Fruit fly (Drosophila melanogaster) whole organism, adult: Measurements from ENCODE around the gene Pde1c.
A peak's percentile ranks its signal among the peaks of the same experiment; 100 is the strongest.

Source experiments
- CG11617 ChIP-seq: fragments of 200-800 bp; sonication (Bioruptor generic); optimal IDR thresholded peaks from 2 replicates; lab custom pipeline; 2017; ENCODE audit warnings: mild to moderate bottlenecking, missing biosample characterization, missing genetic modification reagents, missing genetic modification characterization
- CG12768 ChIP-seq: fragments of 200-800 bp; sonication (Bioruptor generic); optimal IDR thresholded peaks from 2 replicates; lab custom pipeline; 2017; ENCODE audit warnings: missing biosample characterization, missing genetic modification characterization, mild to moderate bottlenecking, moderate library complexity, missing genetic modification reagents
- CG14711 ChIP-seq: fragments of 200-800 bp; sonication (Bioruptor generic); optimal IDR thresholded peaks from 2 replicates; lab custom pipeline; 2018; ENCODE audit warnings: missing biosample characterization, mild to moderate bottlenecking, missing genetic modification characterization, moderate library complexity
- CG1620 ChIP-seq: fragments of 200-800 bp; sonication (Bioruptor generic); optimal IDR thresholded peaks from 2 replicates; lab custom pipeline; 2016; ENCODE audit warnings: missing biosample characterization, missing genetic modification characterization
- CG33017 ChIP-seq: fragments of 200-800 bp; sonication (Bioruptor generic); optimal IDR thresholded peaks from 2 replicates; lab custom pipeline; 2018; ENCODE audit warnings: missing biosample characterization, mild to moderate bottlenecking, missing genetic modification characterization, moderate library complexity
- CG5204 ChIP-seq: fragments of 200-800 bp; sonication (Bioruptor generic); optimal IDR thresholded peaks from 2 replicates; lab custom pipeline; 2016; ENCODE audit warnings: missing biosample characterization, missing genetic modification characterization
- CG7045 ChIP-seq: fragments of 200-800 bp; sonication (Bioruptor generic); optimal IDR thresholded peaks from 2 replicates; lab custom pipeline; 2017; ENCODE audit warnings: missing biosample characterization, mild to moderate bottlenecking, missing genetic modification characterization
- CG7101 ChIP-seq: fragments of 200-800 bp; sonication (Bioruptor generic); optimal IDR thresholded peaks from 2 replicates; lab custom pipeline; 2018; ENCODE audit warnings: missing biosample characterization, mild to moderate bottlenecking, missing genetic modification characterization, moderate library complexity
- Clk ChIP-seq: fragments of 200-800 bp; sonication (Bioruptor generic); optimal IDR thresholded peaks from 2 replicates; lab custom pipeline; 2017; ENCODE audit warnings: missing biosample characterization, missing genetic modification characterization
- Crg-1 ChIP-seq: fragments of 200-800 bp; sonication (Bioruptor generic); optimal IDR thresholded peaks from 2 replicates; lab custom pipeline; 2016; ENCODE audit warnings: missing biosample characterization, missing genetic modification characterization
- Hr96 ChIP-seq: fragments of 200-800 bp; sonication (Bioruptor generic); optimal IDR thresholded peaks from 2 replicates; lab custom pipeline; 2016; ENCODE audit warnings: missing biosample characterization, missing genetic modification characterization
- Mnt ChIP-seq: fragments of 200-800 bp; sonication (Bioruptor generic); optimal IDR thresholded peaks from 2 replicates; lab custom pipeline; 2016; ENCODE audit warnings: missing biosample characterization, mild to moderate bottlenecking, missing genetic modification characterization
- bab1 ChIP-seq: fragments of 200-800 bp; sonication (Bioruptor generic); optimal IDR thresholded peaks from 3 replicates; lab custom pipeline; 2019; ENCODE audit warnings: missing biosample characterization, mild to moderate bottlenecking, missing genetic modification characterization, moderate library complexity
- cic ChIP-seq: fragments of 200-800 bp; sonication (Bioruptor generic); optimal IDR thresholded peaks from 2 replicates; lab custom pipeline; 2017; ENCODE audit warnings: missing biosample characterization, mild to moderate bottlenecking, missing genetic modification characterization, moderate library complexity
- cnc ChIP-seq, 2 experiments: fragments of >200 bp; optimal IDR thresholded peaks; 2 replicates each; lab custom pipeline; 2017
- kay ChIP-seq: fragments of 200-800 bp; sonication (Bioruptor generic); peaks from one replicate; lab custom pipeline; 2016; ENCODE audit warnings: missing biosample characterization, missing genetic modification characterization, borderline replicate concordance
- ovo ChIP-seq: fragments of 200-800 bp; sonication (Bioruptor generic); optimal IDR thresholded peaks from 2 replicates; lab custom pipeline; 2016; ENCODE audit warnings: missing biosample characterization, missing genetic modification characterization
- pad ChIP-seq: fragments of 200-800 bp; sonication (Bioruptor generic); optimal IDR thresholded peaks from 3 replicates; lab custom pipeline; 2017; ENCODE audit warnings: missing biosample characterization, missing genetic modification characterization, mild to moderate bottlenecking, moderate library complexity, missing genetic modification reagents
- tj ChIP-seq: fragments of 200-800 bp; sonication (Bioruptor generic); optimal IDR thresholded peaks from 3 replicates; lab custom pipeline; 2017; ENCODE audit warnings: missing biosample characterization, mild to moderate bottlenecking, missing genetic modification characterization, moderate library complexity
- toe ChIP-seq: fragments of 200-800 bp; sonication (Bioruptor generic); optimal IDR thresholded peaks from 2 replicates; lab custom pipeline; 2016; ENCODE audit warnings: missing biosample characterization, missing genetic modification characterization

Pde1c gene

DNA sequence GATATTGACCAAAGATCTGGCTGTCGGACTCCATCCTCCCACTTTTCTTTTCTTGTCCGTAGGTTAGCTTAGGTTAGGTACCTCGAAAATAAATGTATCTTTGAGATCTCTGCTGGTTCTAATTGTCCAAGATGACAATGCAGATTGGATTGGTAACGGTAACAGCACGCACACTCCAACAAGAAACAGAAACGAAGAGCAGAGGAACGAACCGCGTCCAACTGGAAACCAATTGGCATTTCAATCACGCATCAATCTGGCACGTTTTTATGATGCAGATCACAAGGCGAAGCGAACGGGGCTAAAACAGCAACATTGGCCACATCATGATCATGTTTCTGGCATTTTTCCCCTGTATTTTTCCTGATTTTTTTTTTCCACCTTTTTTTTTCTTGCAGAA lies 27.5 kb upstream of the Pde1c start:
- no peak for TF ChIP-seq CG14711
- no peak for TF ChIP-seq tj
- TF ChIP-seq Clk (GFP tag; lab: Kevin White, UChicago) = no peak
- no peak for TF ChIP-seq Hr96 (GFP tag; lab: Kevin White, UChicago)
- TF ChIP-seq CG12768 (GFP tag; lab: Kevin White, UChicago) = no peak
- TF ChIP-seq cic = no peak
- TF ChIP-seq pad = no peak
- no peak for TF ChIP-seq ovo (GFP tag; lab: Kevin White, UChicago)
- TF ChIP-seq CG33017 (tag; lab: Kevin White, UChicago) = no peak
- TF ChIP-seq CG11617 (GFP tag; lab: Kevin White, UChicago) = no peak
- TF ChIP-seq cnc (optimal IDR thresholded peaks at IDR 0.05; lab: Kevin White, UChicago) = no peak
- TF ChIP-seq Mnt (GFP tag; lab: Kevin White, UChicago) = no peak
- no peak for TF ChIP-seq kay (GFP tag; lab: Kevin White, UChicago)
- no peak for TF ChIP-seq CG5204 (GFP tag; lab: Kevin White, UChicago)
- TF ChIP-seq toe (GFP tag; lab: Kevin White, UChicago) = no peak
- no peak for TF ChIP-seq bab1
- TF ChIP-seq CG1620 (GFP tag; lab: Kevin White, UChicago) = no peak
- TF ChIP-seq CG7101 = no peak
- TF ChIP-seq Crg-1 (GFP tag; lab: Kevin White, UChicago) = no peak

DNA sequence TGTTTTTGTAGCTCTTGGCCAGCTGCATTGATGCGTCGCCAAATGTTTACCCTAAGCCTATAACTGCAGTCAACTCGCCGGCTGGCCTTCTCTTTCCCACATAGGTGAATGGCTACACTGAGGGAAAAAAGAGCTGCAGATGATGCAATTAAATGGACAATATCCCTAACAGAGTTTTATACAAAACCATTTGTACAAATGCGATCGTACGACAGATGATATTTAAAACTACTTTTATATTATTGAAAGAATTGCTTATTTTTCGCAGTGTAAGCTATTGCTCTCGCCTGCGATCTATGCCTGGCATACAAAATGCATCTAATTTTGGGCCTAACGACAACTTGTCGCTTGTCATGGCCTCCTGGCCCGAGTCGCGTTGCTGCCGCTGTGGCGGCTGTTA lies 21.5 kb upstream of the Pde1c start:
- TF ChIP-seq cnc (optimal IDR thresholded peaks at IDR 0.05; lab: Kevin White, UChicago) (no peak), CG5204 (GFP tag; lab: Kevin White, UChicago) (no peak), pad (no peak), tj (no peak), kay (GFP tag; lab: Kevin White, UChicago) (peak; percentile 33), CG14711 (no peak), CG7101 (peak; percentile 1), CG33017 (tag; lab: Kevin White, UChicago) (peak; percentile 26), Mnt (GFP tag; lab: Kevin White, UChicago) (no peak), CG12768 (GFP tag; lab: Kevin White, UChicago) (no peak), toe (GFP tag; lab: Kevin White, UChicago) (no peak), CG1620 (GFP tag; lab: Kevin White, UChicago) (no peak), CG11617 (GFP tag; lab: Kevin White, UChicago) (no peak), CG7045 (GFP tag; lab: Kevin White, UChicago) (no peak), bab1 (no peak)

DNA sequence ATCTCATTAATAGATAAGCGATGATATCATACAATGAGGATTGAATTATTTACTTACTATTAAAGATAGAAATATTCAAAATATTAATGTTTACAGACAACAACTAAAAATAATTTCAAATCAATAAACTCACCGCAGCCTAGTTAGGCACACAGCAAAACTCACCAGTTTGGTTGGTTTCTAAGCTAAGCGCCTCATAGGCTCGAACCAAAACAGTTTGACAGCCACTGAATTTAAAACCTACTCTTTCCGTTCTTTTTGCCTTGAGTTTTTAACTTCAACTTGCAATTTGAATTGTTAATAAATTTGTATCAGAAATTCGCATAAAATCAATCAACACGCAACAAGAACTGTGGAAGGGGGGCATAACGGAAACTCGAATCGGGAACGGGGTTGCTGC lies 20.1 kb upstream of the Pde1c start:
- no peak for TF ChIP-seq CG5204 (GFP tag; lab: Kevin White, UChicago)
- no peak for TF ChIP-seq CG33017 (tag; lab: Kevin White, UChicago)
- no peak for TF ChIP-seq bab1
- no peak for TF ChIP-seq CG11617 (GFP tag; lab: Kevin White, UChicago)

- TF ChIP-seq Hr96 (GFP tag; lab: Kevin White, UChicago) (no peak), pad (no peak), kay (GFP tag; lab: Kevin White, UChicago) (no peak), CG7045 (GFP tag; lab: Kevin White, UChicago) (no peak), ovo (GFP tag; lab: Kevin White, UChicago) (no peak), CG14711 (no peak), bab1 (no peak), Clk (GFP tag; lab: Kevin White, UChicago) (no peak)
These were observed 19.3 kb upstream of the Pde1c start, which contains the start of gene CG16964 for dm6 chr2L:11947641-11948040. Gene CG16964, plus strand, starts transcription at chr2L:11947941.

dm6 chr2L:11943829-11944228 lies 15.5 kb upstream of the Pde1c start, which contains the start of gene Crys:
Gene Crys, plus strand, starts transcription at chr2L:11944129.
- TF ChIP-seq toe (GFP tag; lab: Kevin White, UChicago) (no peak), CG33017 (tag; lab: Kevin White, UChicago) (no peak), CG14711 (no peak), pad (no peak), Mnt (GFP tag; lab: Kevin White, UChicago) (no peak), cnc (optimal IDR thresholded peaks at IDR 0.05; lab: Kevin White, UChicago) (no peak), CG11617 (GFP tag; lab: Kevin White, UChicago) (no peak), Clk (GFP tag; lab: Kevin White, UChicago) (no peak), tj (no peak), ovo (GFP tag; lab: Kevin White, UChicago) (no peak), bab1 (no peak), CG12768 (GFP tag; lab: Kevin White, UChicago) (no peak), Hr96 (GFP tag; lab: Kevin White, UChicago) (no peak), CG5204 (GFP tag; lab: Kevin White, UChicago) (no peak)

dm6 chr2L:11942826-11943225 lies 14.5 kb upstream of the Pde1c start:
- no peak for TF ChIP-seq Hr96 (GFP tag; lab: Kevin White, UChicago)
- no peak for TF ChIP-seq pad
- no peak for TF ChIP-seq CG11617 (GFP tag; lab: Kevin White, UChicago)
- no peak for TF ChIP-seq CG5204 (GFP tag; lab: Kevin White, UChicago)
- TF ChIP-seq cic = no peak
- no peak for TF ChIP-seq Crg-1 (GFP tag; lab: Kevin White, UChicago)
- TF ChIP-seq ovo (GFP tag; lab: Kevin White, UChicago) = no peak
- no peak for TF ChIP-seq tj
- TF ChIP-seq CG14711 = no peak
- TF ChIP-seq CG7045 (GFP tag; lab: Kevin White, UChicago) = no peak

DNA sequence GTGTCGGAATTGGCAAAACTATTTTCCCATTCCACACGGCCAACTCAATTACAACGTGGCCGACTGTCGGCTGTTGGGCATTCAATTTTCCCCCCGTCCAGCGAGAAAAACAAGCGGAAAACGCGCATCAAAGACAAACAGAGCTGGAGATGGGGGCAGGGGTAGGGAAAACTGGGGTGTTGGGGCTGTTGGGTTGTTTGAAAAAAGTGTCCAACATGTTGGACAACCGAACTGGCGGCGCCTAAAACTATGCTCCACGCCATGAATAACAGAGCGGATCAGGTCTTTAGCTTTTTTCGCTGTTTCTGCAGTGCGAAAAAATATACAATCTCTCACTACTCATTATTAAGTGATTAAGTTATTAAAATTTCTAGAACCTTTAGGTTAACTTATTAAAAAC lies 13.9 kb upstream of the Pde1c start:
- TF ChIP-seq kay (GFP tag; lab: Kevin White, UChicago) (no peak), CG7101 (no peak), tj (no peak), toe (GFP tag; lab: Kevin White, UChicago) (no peak), CG12768 (GFP tag; lab: Kevin White, UChicago) (no peak), cic (no peak), CG1620 (GFP tag; lab: Kevin White, UChicago) (no peak), Crg-1 (GFP tag; lab: Kevin White, UChicago) (no peak), pad (no peak), CG33017 (tag; lab: Kevin White, UChicago) (no peak), Clk (GFP tag; lab: Kevin White, UChicago) (no peak), CG5204 (GFP tag; lab: Kevin White, UChicago) (no peak), Mnt (GFP tag; lab: Kevin White, UChicago) (no peak), Hr96 (GFP tag; lab: Kevin White, UChicago) (no peak), CG7045 (GFP tag; lab: Kevin White, UChicago) (no peak), CG14711 (no peak), ovo (GFP tag; lab: Kevin White, UChicago) (no peak), CG11617 (GFP tag; lab: Kevin White, UChicago) (no peak)
